Worm (Caenorhabditis elegans) whole organism, late embryonic: Measurements from ENCODE around the gene Y66D12A.3.

Source experiments
- ceh-19 ChIP-seq: fragments of 200-800 bp; sonication (Bioruptor generic); optimal IDR thresholded peaks from 2 replicates; lab custom pipeline; 2018; ENCODE audit warnings: mild to moderate bottlenecking, missing genetic modification characterization, missing compliant biosample characterization
- ceh-9 ChIP-seq: sonication (generic microtip); optimal IDR thresholded peaks from 2 replicates; lab custom pipeline; 2016; ENCODE audit warnings: mild to moderate bottlenecking, missing genetic modification characterization, inconsistent platforms, missing compliant biosample characterization
- sox-4 ChIP-seq: sonication (generic microtip); optimal IDR thresholded peaks from 2 replicates; lab custom pipeline; 2017; ENCODE audit warnings: mild to moderate bottlenecking, missing genetic modification characterization, inconsistent platforms, missing compliant biosample characterization

ce11 chrIII:11563417-11563949 is 25.5 kb upstream of the Y66D12A.3 start, which contains the start of gene Y66D12A.11:
- no peak for TF ChIP-seq sox-4
- TF ChIP-seq ceh-19: no peak
- no peak for TF ChIP-seq ceh-9 (tag; lab: Kevin White, UChicago)
